Worm (Caenorhabditis elegans): Measurements from ENCODE around the gene eri-12.

DNA sequence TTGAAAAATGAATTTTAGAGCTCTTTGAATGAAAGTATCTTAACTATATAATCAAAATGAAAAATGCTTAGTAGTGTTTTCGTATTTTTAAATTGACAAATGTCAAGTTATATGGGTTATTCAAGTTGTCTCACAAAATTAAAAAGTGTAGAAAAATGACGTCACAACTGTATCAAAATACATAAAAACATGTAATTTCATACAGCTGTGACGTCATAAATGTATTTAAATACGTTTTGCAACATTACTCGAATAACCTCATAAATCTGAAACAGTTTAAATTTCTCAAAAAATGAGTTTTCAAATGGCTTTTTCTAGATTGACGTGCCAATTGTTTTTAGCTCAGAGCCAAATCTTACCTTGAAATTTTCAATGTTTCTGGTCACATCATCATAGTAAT, 46.9 kb upstream of the eri-12 start:
- no peak for TF ChIP-seq pha-4 (tag; optimal IDR thresholded peaks at IDR 0.05)
- TF ChIP-seq ceh-39 (tag; optimal IDR thresholded peaks at IDR 0.05), result no peak
- TF ChIP-seq mep-1 (tag; optimal IDR thresholded peaks at IDR 0.05), result no peak
- no peak for TF ChIP-seq unc-120 (tag; optimal IDR thresholded peaks at IDR 0.05; ENCODE audit: poor library complexity, severe bottlenecking)

Data from whole organism, mixed stage, embryonic.